Fruit fly (Drosophila melanogaster): ENCODE data around the gene Pi3K92E.

Pi3K92E gene

dm6 chr3R:20587630-20588479 is 46.7 kb downstream of the Pi3K92E start, which contains the start of gene Septin2:
Gene Septin2 (minus strand): TSS chr3R:20588356.
- TF ChIP-seq tj (GFP tag; optimal IDR thresholded peaks at IDR 0.05) (peak; percentile 57), Mnt (GFP tag; optimal IDR thresholded peaks at IDR 0.05) (peak; percentile 45), CG11617 (GFP tag; optimal IDR thresholded peaks at IDR 0.05) (peak; percentile 77), CG1620 (GFP tag; optimal IDR thresholded peaks at IDR 0.05) (peak; percentile 54), cnc (optimal IDR thresholded peaks at IDR 0.05) (no peak), Crg-1 (GFP tag; optimal IDR thresholded peaks at IDR 0.05) (peak; percentile 8), toe (GFP tag; optimal IDR thresholded peaks at IDR 0.05) (no peak), cic (GFP tag; optimal IDR thresholded peaks at IDR 0.05) (peak; percentile 33), ovo (GFP tag; optimal IDR thresholded peaks at IDR 0.05) (peak; percentile 38), pad (GFP tag; optimal IDR thresholded peaks at IDR 0.05) (peak; percentile 55), CG5204 (GFP tag; optimal IDR thresholded peaks at IDR 0.05) (no peak), kay (GFP tag; ENCODE audit: borderline replicate concordance) (no peak), CG14711 (tag; optimal IDR thresholded peaks at IDR 0.05) (peak; percentile 77), CG7045 (GFP tag; optimal IDR thresholded peaks at IDR 0.05) (peak; percentile 74), CG7101 (tag; optimal IDR thresholded peaks at IDR 0.05) (peak; percentile 77), Clk (GFP tag; optimal IDR thresholded peaks at IDR 0.05) (peak; percentile 75), Hr96 (GFP tag; optimal IDR thresholded peaks at IDR 0.05) (no peak), CG33017 (tag; optimal IDR thresholded peaks at IDR 0.05) (peak; percentile 73), bab1 (GFP tag; optimal IDR thresholded peaks at IDR 0.05) (peak; percentile 78), CG12768 (GFP tag; optimal IDR thresholded peaks at IDR 0.05) (peak; percentile 74)

dm6 chr3R:20586409-20586808 is 48.1 kb downstream of the Pi3K92E start:
- no peak for TF ChIP-seq Clk (GFP tag; optimal IDR thresholded peaks at IDR 0.05)
- no peak for TF ChIP-seq ovo (GFP tag; optimal IDR thresholded peaks at IDR 0.05)
- TF ChIP-seq CG11617 (GFP tag; optimal IDR thresholded peaks at IDR 0.05) = no peak
- TF ChIP-seq tj (GFP tag; optimal IDR thresholded peaks at IDR 0.05) = no peak
- TF ChIP-seq Mnt (GFP tag; optimal IDR thresholded peaks at IDR 0.05) = no peak
- TF ChIP-seq cic (GFP tag; optimal IDR thresholded peaks at IDR 0.05) = no peak
- no peak for TF ChIP-seq cnc (optimal IDR thresholded peaks at IDR 0.05)

dm6 chr3R:20585566-20585965 is 49.0 kb downstream of the Pi3K92E start, which contains the start of gene CG16953:
Gene CG16953 (minus strand): TSS chr3R:20585833.
- TF ChIP-seq toe (GFP tag; optimal IDR thresholded peaks at IDR 0.05) (no peak), ovo (GFP tag; optimal IDR thresholded peaks at IDR 0.05) (no peak), CG14711 (tag; optimal IDR thresholded peaks at IDR 0.05) (peak; percentile 15), kay (GFP tag; ENCODE audit: borderline replicate concordance) (no peak), pad (GFP tag; optimal IDR thresholded peaks at IDR 0.05) (no peak), Clk (GFP tag; optimal IDR thresholded peaks at IDR 0.05) (no peak), Mnt (GFP tag; optimal IDR thresholded peaks at IDR 0.05) (peak; percentile 19), CG5204 (GFP tag; optimal IDR thresholded peaks at IDR 0.05) (no peak), CG7045 (GFP tag; optimal IDR thresholded peaks at IDR 0.05) (no peak), CG11617 (GFP tag; optimal IDR thresholded peaks at IDR 0.05) (no peak), CG12768 (GFP tag; optimal IDR thresholded peaks at IDR 0.05) (no peak), CG7101 (tag; optimal IDR thresholded peaks at IDR 0.05) (no peak), CG33017 (tag; optimal IDR thresholded peaks at IDR 0.05) (peak; percentile 20), CG1620 (GFP tag; optimal IDR thresholded peaks at IDR 0.05) (no peak), bab1 (GFP tag; optimal IDR thresholded peaks at IDR 0.05) (peak; percentile 67), cic (GFP tag; optimal IDR thresholded peaks at IDR 0.05) (peak; percentile 59), Crg-1 (GFP tag; optimal IDR thresholded peaks at IDR 0.05) (no peak), tj (GFP tag; optimal IDR thresholded peaks at IDR 0.05) (no peak), cnc (optimal IDR thresholded peaks at IDR 0.05) (no peak), Hr96 (GFP tag; optimal IDR thresholded peaks at IDR 0.05) (no peak)

dm6 chr3R:20581376-20581775 is 53.2 kb downstream of the Pi3K92E start, which contains the start of gene CG34008:
Gene CG34008 (minus strand): TSS chr3R:20581522.
- TF ChIP-seq pad (GFP tag; optimal IDR thresholded peaks at IDR 0.05) (no peak), cic (GFP tag; optimal IDR thresholded peaks at IDR 0.05) (no peak), Clk (GFP tag; optimal IDR thresholded peaks at IDR 0.05) (no peak), CG12768 (GFP tag; optimal IDR thresholded peaks at IDR 0.05) (no peak), CG11617 (GFP tag; optimal IDR thresholded peaks at IDR 0.05) (no peak), tj (GFP tag; optimal IDR thresholded peaks at IDR 0.05) (no peak), ovo (GFP tag; optimal IDR thresholded peaks at IDR 0.05) (no peak), bab1 (GFP tag; optimal IDR thresholded peaks at IDR 0.05) (no peak), CG5204 (GFP tag; optimal IDR thresholded peaks at IDR 0.05) (no peak), kay (GFP tag; ENCODE audit: borderline replicate concordance) (no peak), Hr96 (GFP tag; optimal IDR thresholded peaks at IDR 0.05) (no peak), CG33017 (tag; optimal IDR thresholded peaks at IDR 0.05) (no peak), cnc (optimal IDR thresholded peaks at IDR 0.05) (no peak), CG7101 (tag; optimal IDR thresholded peaks at IDR 0.05) (no peak), CG1620 (GFP tag; optimal IDR thresholded peaks at IDR 0.05) (no peak), CG7045 (GFP tag; optimal IDR thresholded peaks at IDR 0.05) (no peak), Mnt (GFP tag; optimal IDR thresholded peaks at IDR 0.05) (no peak), toe (GFP tag; optimal IDR thresholded peaks at IDR 0.05) (no peak), Crg-1 (GFP tag; optimal IDR thresholded peaks at IDR 0.05) (no peak), CG14711 (tag; optimal IDR thresholded peaks at IDR 0.05) (no peak)

- TF ChIP-seq toe (GFP tag; optimal IDR thresholded peaks at IDR 0.05) (no peak), Clk (GFP tag; optimal IDR thresholded peaks at IDR 0.05) (peak; percentile 71), CG12768 (GFP tag; optimal IDR thresholded peaks at IDR 0.05) (peak; percentile 78), CG1620 (GFP tag; optimal IDR thresholded peaks at IDR 0.05) (peak; percentile 91), Crg-1 (GFP tag; optimal IDR thresholded peaks at IDR 0.05) (peak; percentile 79), CG14711 (tag; optimal IDR thresholded peaks at IDR 0.05) (peak; percentile 81), ovo (GFP tag; optimal IDR thresholded peaks at IDR 0.05) (peak; percentile 71), bab1 (GFP tag; optimal IDR thresholded peaks at IDR 0.05) (peak; percentile 94), CG5204 (GFP tag; optimal IDR thresholded peaks at IDR 0.05) (no peak), CG7045 (GFP tag; optimal IDR thresholded peaks at IDR 0.05) (peak; percentile 70), cnc (optimal IDR thresholded peaks at IDR 0.05) (no peak), CG7101 (tag; optimal IDR thresholded peaks at IDR 0.05) (peak; percentile 90), Mnt (GFP tag; optimal IDR thresholded peaks at IDR 0.05) (peak; percentile 85), CG11617 (GFP tag; optimal IDR thresholded peaks at IDR 0.05) (peak; percentile 91), CG33017 (tag; optimal IDR thresholded peaks at IDR 0.05) (peak; percentile 79), Hr96 (GFP tag; optimal IDR thresholded peaks at IDR 0.05) (no peak), tj (GFP tag; optimal IDR thresholded peaks at IDR 0.05) (peak; percentile 67), cic (GFP tag; optimal IDR thresholded peaks at IDR 0.05) (peak; percentile 70), pad (GFP tag; optimal IDR thresholded peaks at IDR 0.05) (peak; percentile 71), kay (GFP tag; ENCODE audit: borderline replicate concordance) (no peak)
Observed at dm6 chr3R:20579816-20580215, 54.7 kb downstream of the Pi3K92E start, which contains the start of the genes EloB and Srp14. Gene EloB (minus strand): TSS chr3R:20579850. Gene Srp14 (plus strand): TSS chr3R:20580115.
